Worm (Caenorhabditis elegans) whole organism, late embryonic: ENCODE data around the gene B0035.13.

Experiments used
- F13H6.1 ChIP-seq: sonication (generic microtip); optimal IDR thresholded peaks from 2 replicates; lab custom pipeline; 2016; ENCODE audit warnings: missing genetic modification characterization, missing compliant biosample characterization
- K09A11.1 ChIP-seq: sonication (generic microtip); optimal IDR thresholded peaks from 2 replicates; lab custom pipeline; 2017; ENCODE audit warnings: antibody characterized with exemption, mild to moderate bottlenecking, missing genetic modification characterization, missing compliant biosample characterization; ENCODE audit not compliant: insufficient read depth
- T23F11.4 ChIP-seq: fragments of 200-800 bp; sonication (Bioruptor generic); optimal IDR thresholded peaks from 2 replicates; lab custom pipeline; 2018; ENCODE audit warnings: mild to moderate bottlenecking, missing genetic modification characterization, missing compliant biosample characterization
- ahr-1 ChIP-seq: sonication (generic microtip); optimal IDR thresholded peaks from 2 replicates; lab custom pipeline; 2016; ENCODE audit warnings: missing genetic modification characterization, missing compliant biosample characterization
- ama-1 ChIP-seq: fragments of 150-350 bp; optimal IDR thresholded peaks from 2 replicates; lab custom pipeline; 2014
- ceh-18 ChIP-seq: sonication (generic microtip); optimal IDR thresholded peaks from 2 replicates; lab custom pipeline; 2016; ENCODE audit warnings: missing genetic modification characterization, missing compliant biosample characterization
- ceh-22 ChIP-seq: sonication (generic microtip); optimal IDR thresholded peaks from 2 replicates; lab custom pipeline; 2017; ENCODE audit warnings: missing biosample characterization, missing genetic modification characterization
- ceh-31 ChIP-seq: sonication (generic microtip); optimal IDR thresholded peaks from 2 replicates; lab custom pipeline; 2016; ENCODE audit warnings: missing genetic modification characterization, missing compliant biosample characterization
- che-1 ChIP-seq: sonication (generic microtip); optimal IDR thresholded peaks from 2 replicates; lab custom pipeline; 2016; ENCODE audit warnings: mild to moderate bottlenecking, missing genetic modification characterization, missing compliant biosample characterization
- dmd-4 ChIP-seq: sonication (generic microtip); optimal IDR thresholded peaks from 2 replicates; lab custom pipeline; 2016; ENCODE audit warnings: borderline replicate concordance, missing genetic modification characterization, missing compliant biosample characterization
- dve-1 ChIP-seq: sonication (generic microtip); optimal IDR thresholded peaks from 2 replicates; lab custom pipeline; 2017; ENCODE audit warnings: antibody characterized with exemption, mild to moderate bottlenecking, missing genetic modification characterization, missing compliant biosample characterization
- elt-2 ChIP-seq: sonication (generic microtip); optimal IDR thresholded peaks from 2 replicates; lab custom pipeline; 2016; ENCODE audit warnings: missing genetic modification reagents, missing genetic modification characterization, missing compliant biosample characterization
- fax-1 ChIP-seq: sonication (generic microtip); optimal IDR thresholded peaks from 2 replicates; lab custom pipeline; 2016; ENCODE audit warnings: missing genotype, missing genetic modification characterization, missing compliant biosample characterization
- fkh-10 ChIP-seq: fragments of 150-350 bp; optimal IDR thresholded peaks from 2 replicates; lab custom pipeline; 2014; ENCODE audit warnings: missing biosample characterization, missing genetic modification reagents, missing genetic modification characterization
- hlh-13 ChIP-seq: fragments of 200-800 bp; sonication (Bioruptor generic); optimal IDR thresholded peaks from 2 replicates; lab custom pipeline; 2018; ENCODE audit warnings: mild to moderate bottlenecking, missing genetic modification characterization, missing compliant biosample characterization
- hlh-30 ChIP-seq: sonication (generic microtip); optimal IDR thresholded peaks from 2 replicates; lab custom pipeline; 2017; ENCODE audit warnings: antibody characterized with exemption, missing genetic modification characterization, missing compliant biosample characterization; ENCODE audit not compliant: insufficient read depth
- hlh-6 ChIP-seq: sonication (generic microtip); optimal IDR thresholded peaks from 2 replicates; lab custom pipeline; 2016; ENCODE audit warnings: missing genotype, missing genetic modification characterization, missing compliant biosample characterization
- lin-11 ChIP-seq: fragments of 200-800 bp; sonication (Bioruptor generic); optimal IDR thresholded peaks from 2 replicates; lab custom pipeline; 2018; ENCODE audit warnings: mild to moderate bottlenecking, missing genetic modification characterization, missing compliant biosample characterization
- madf-2 ChIP-seq: sonication (generic microtip); optimal IDR thresholded peaks from 2 replicates; lab custom pipeline; 2017; ENCODE audit warnings: missing genetic modification characterization, missing compliant biosample characterization
- nhr-11 ChIP-seq: fragments of 150-350 bp; optimal IDR thresholded peaks from 2 replicates; lab custom pipeline; 2014; ENCODE audit warnings: missing biosample characterization, missing genetic modification characterization
- odd-2 ChIP-seq: sonication (generic microtip); optimal IDR thresholded peaks from 2 replicates; lab custom pipeline; 2017; ENCODE audit warnings: antibody characterized with exemption, mild to moderate bottlenecking, missing genetic modification characterization, missing compliant biosample characterization
- pax-1 ChIP-seq: fragments of 150-350 bp; optimal IDR thresholded peaks from 2 replicates; lab custom pipeline; 2014; ENCODE audit warnings: missing biosample characterization, missing genetic modification characterization
- pha-2 ChIP-seq: sonication (generic microtip); optimal IDR thresholded peaks from 2 replicates; lab custom pipeline; 2017; ENCODE audit warnings: mild to moderate bottlenecking, missing genetic modification characterization, missing compliant biosample characterization
- pros-1 ChIP-seq: fragments of 150-350 bp; optimal IDR thresholded peaks from 2 replicates; lab custom pipeline; 2014; ENCODE audit warnings: missing biosample characterization, missing genetic modification reagents, missing genetic modification characterization
- rnt-1 ChIP-seq: sonication (generic microtip); optimal IDR thresholded peaks from 2 replicates; lab custom pipeline; 2016; ENCODE audit warnings: missing genetic modification characterization, missing compliant biosample characterization
- sdc-2 ChIP-seq: sonication (generic microtip); optimal IDR thresholded peaks from 2 replicates; lab custom pipeline; 2016; ENCODE audit warnings: missing genotype, missing genetic modification characterization, missing compliant biosample characterization
- sox-2 ChIP-seq: fragments of 200-800 bp; sonication (Bioruptor generic); IDR thresholded peaks from 2 replicates; pipeline ENCODE4 v1.3.6; 2022; ENCODE audit warnings: missing genetic modification reagents, missing genetic modification characterization, missing compliant biosample characterization
- ttx-3 ChIP-seq: sonication (generic microtip); optimal IDR thresholded peaks from 2 replicates; lab custom pipeline; 2016; ENCODE audit warnings: missing genetic modification reagents, missing genetic modification characterization, missing compliant biosample characterization
- unc-3 ChIP-seq, 2 experiments: fragments of 200-800 bp in 1 of 2; sonication (Bioruptor generic) in 1 of 2; sonication (generic microtip) in 1 of 2; conservative IDR thresholded peaks in 1 of 2; optimal IDR thresholded peaks in 1 of 2; 2 replicates each; pipeline versions ENCODE4 v1.3.6 to Lab custom; 2016 to 2022; ENCODE audit warnings: missing compliant biosample characterization in 2 of 2, missing genetic modification characterization in 2 of 2, missing genetic modification reagents in 1 of 2
- unc-55 ChIP-seq: sonication (generic microtip); optimal IDR thresholded peaks from 2 replicates; lab custom pipeline; 2017; ENCODE audit warnings: missing biosample characterization, missing genetic modification reagents, missing genetic modification characterization
- zip-5 ChIP-seq: sonication (generic microtip); optimal IDR thresholded peaks from 2 replicates; lab custom pipeline; 2016; ENCODE audit warnings: missing genetic modification characterization, missing compliant biosample characterization

B0035.13 gene

DNA sequence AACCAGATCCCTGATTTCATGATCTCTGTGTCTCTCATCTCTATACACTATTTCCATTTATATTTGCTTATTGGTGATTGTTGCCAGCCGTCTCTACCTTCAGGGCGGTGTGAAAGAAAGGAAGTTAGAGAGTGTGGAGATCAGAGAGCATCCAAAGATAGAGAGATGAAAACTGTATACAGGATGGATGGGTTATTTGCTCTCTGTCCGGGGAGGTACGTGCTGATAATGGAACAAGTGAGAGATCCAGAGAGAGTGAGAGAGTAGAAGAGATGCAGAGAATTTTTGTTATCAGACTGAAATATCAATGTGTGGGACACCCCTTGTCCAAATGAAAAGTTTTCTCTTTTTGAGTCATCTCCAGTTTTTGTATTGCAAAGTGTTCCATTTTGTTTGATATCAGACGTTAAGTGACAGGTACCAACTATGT, 22.4 kb downstream of the B0035.13 start:
- TF ChIP-seq pros-1 (tag; lab: Kevin White, UChicago), result no peak
- peak; percentile 77 for TF ChIP-seq elt-2 (tag; lab: Kevin White, UChicago)
- TF ChIP-seq dve-1 (tag; lab: Kevin White, UChicago), result peak; percentile 63
- TF ChIP-seq lin-11, result no peak

DNA sequence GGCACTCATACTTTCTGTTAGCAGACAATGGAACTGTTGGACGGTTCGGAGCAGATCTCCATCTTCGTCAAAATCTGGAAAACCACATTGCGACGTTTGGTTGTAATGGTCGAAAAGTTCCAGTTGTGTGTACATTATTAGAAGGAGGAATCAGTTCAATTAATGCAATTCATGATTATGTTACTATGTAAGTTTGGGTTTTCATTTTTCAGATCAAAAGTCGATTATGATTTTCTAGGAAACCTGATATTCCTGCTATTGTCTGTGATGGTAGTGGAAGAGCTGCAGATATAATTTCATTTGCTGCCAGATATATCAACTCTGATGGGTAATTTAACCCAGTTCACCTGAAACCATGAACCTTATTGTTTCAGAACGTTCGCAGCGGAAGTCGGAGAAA, 30.5 kb downstream of the B0035.13 start:
- TF ChIP-seq rnt-1 (tag; lab: Kevin White, UChicago) (no peak), hlh-6 (no peak), ttx-3 (tag; lab: Kevin White, UChicago) (no peak), zip-5 (tag; lab: Kevin White, UChicago) (no peak), dmd-4 (tag; lab: Kevin White, UChicago) (no peak), T23F11.4 (GFP tag; lab: Kevin White, UChicago) (no peak), nhr-11 (no peak), ceh-18 (tag; lab: Kevin White, UChicago) (no peak), unc-55 (GFP tag; lab: Kevin White, UChicago) (no peak)

DNA sequence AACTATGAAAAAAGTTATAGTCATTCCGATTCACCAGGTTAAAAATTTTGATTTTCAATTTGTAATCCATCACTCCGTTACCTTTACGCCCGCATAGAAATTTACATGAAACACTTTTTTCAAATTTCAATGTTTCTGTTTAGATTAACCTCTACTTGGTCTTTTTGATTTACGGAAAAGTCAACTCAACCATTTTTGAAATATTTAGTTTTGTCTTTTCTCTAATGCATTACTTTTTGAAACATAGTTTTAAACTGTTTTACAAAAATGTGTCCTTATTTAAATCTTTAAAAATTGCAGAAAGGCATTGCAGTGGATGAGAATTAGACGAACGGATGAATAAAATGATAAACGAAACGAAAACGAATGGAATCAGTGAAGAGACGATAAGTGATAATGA, 33.4 kb downstream of the B0035.13 start, which contains the start of gene gtl-2:
gtl-2 (plus strand) TSS at position 301 of the 400 bp plus-strand sequence.
- no peak for TF ChIP-seq pha-2 (tag; lab: Kevin White, UChicago)
- TF ChIP-seq ceh-22 (tag; lab: Kevin White, UChicago), result no peak
- no peak for TF ChIP-seq hlh-13 (GFP tag; lab: Kevin White, UChicago)
- no peak for TF ChIP-seq hlh-6
- no peak for TF ChIP-seq fax-1 (tag; lab: Kevin White, UChicago)
- no peak for TF ChIP-seq che-1 (tag; lab: Kevin White, UChicago)
- no peak for TF ChIP-seq madf-2

DNA sequence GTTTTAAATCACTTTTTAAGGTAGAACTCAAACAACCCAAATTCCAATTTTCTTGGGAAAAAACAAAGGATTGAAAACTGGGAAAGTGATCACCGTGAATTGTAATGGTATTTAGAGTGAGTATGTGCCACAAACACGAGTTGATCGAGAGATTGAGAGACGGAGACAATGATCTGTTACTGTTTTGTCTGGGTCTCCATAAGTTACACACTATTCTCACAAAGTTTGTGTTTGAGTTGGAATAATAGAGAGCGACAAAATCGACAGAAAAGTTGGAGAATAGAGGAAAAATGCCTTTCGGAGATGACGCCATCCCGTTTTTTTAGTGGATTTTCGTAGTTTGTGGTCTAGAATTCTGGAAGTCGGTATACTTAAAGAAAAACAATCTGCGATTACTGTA, 35.3 kb downstream of the B0035.13 start, which contains the start of gene nhr-7:
nhr-7 (minus strand) TSS at position 101 of the 400 bp plus-strand sequence.
- TF ChIP-seq pax-1 (tag; lab: Kevin White, UChicago) (no peak), fkh-10 (no peak), hlh-13 (GFP tag; lab: Kevin White, UChicago) (no peak), unc-55 (GFP tag; lab: Kevin White, UChicago) (no peak), sox-2 (GFP tag; lab: Robert Waterston, UW) (no peak), K09A11.1 (tag; lab: Kevin White, UChicago) (no peak), F13H6.1 (tag; lab: Kevin White, UChicago) (no peak), ama-1 (lab: Kevin White, UChicago) (no peak), sdc-2 (tag; lab: Kevin White, UChicago) (no peak), odd-2 (tag; lab: Kevin White, UChicago) (no peak), hlh-30 (tag; lab: Kevin White, UChicago) (no peak), madf-2 (no peak)

DNA sequence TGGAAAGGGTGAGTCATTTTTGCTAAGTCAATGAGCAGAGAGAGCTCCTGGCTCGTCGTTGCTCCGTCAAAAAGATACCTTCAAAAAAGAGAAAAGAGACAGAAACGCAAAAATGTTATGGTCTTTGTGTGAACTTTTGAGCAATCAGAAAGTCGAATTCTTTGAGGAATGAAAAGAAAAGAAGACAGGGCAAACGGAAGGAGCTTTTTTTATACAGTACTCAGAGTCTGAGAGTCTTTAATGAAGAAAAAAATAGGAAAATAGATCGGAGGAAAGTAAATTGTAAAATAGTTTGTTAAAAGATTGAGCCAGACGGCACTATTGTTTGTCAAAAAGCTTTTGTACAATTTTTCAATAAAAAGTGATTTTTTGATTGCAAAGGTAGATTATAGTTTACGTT, 37.0 kb downstream of the B0035.13 start:
- no peak for TF ChIP-seq ahr-1 (tag; lab: Kevin White, UChicago)

DNA sequence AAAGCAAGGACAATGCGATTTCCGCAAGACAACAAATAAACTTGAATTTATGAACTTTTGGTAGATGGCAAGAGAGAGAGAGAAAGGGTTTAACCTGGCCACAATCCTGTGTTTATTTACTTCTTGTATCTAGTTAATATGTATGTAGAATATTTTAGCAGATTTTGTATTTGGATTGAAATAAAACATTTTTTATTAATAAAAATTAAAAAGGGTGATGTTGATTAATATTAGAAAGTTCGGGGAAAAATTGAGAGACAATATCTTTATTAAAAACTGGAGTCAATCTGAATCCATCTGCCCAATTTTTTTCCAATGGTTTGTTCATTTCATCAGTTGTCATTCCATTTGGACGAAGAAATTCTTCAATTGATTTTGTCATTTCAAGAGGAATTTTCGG, 40.4 kb downstream of the B0035.13 start, which contains the start of gene col-127:
col-127 (minus strand) TSS at position 101 of the 400 bp plus-strand sequence.
- no peak for TF ChIP-seq ttx-3 (tag; lab: Kevin White, UChicago)
- TF ChIP-seq ceh-31, result no peak
- no peak for TF ChIP-seq hlh-13 (GFP tag; lab: Kevin White, UChicago)
- TF ChIP-seq unc-3 (GFP tag; conservative IDR thresholded peaks at IDR 0.05; lab: Robert Waterston, UW), result no peak
- TF ChIP-seq unc-3 (tag; optimal IDR thresholded peaks at IDR 0.05; lab: Kevin White, UChicago), result no peak
- TF ChIP-seq K09A11.1 (tag; lab: Kevin White, UChicago), result no peak
- no peak for TF ChIP-seq lin-11
